Worm (Caenorhabditis elegans): ENCODE results near the gene ttr-22.
A peak's percentile ranks its signal among the peaks of the same experiment; 100 is the strongest.

Gene ttr-22

ce11 chrV:12269272-12269767 lies 28.1 kb downstream of the ttr-22 start, which contains the start of gene twk-24:
twk-24 (minus strand) TSS chrV:12269322.
- TF ChIP-seq nhr-11 (tag; optimal IDR thresholded peaks at IDR 0.05) (peak; percentile 17), tra-1 (GFP tag; IDR thresholded peaks at IDR 0.05) (no peak), hlh-30 (tag; optimal IDR thresholded peaks at IDR 0.05; ENCODE audit: insufficient read depth) (peak; percentile 6), daf-16 (GFP tag; optimal IDR thresholded peaks at IDR 0.05) (peak in 1 of 2 experiments; percentile 23), daf-16 (tag; optimal IDR thresholded peaks at IDR 0.05) (no peak)

ce11 chrV:12271495-12271894 lies 30.3 kb downstream of the ttr-22 start, which contains the start of the genes tsfm-1 and capg-2:
tsfm-1 (minus strand) TSS chrV:12271551.
capg-2 (plus strand) TSS chrV:12271873.
- TF ChIP-seq mes-2 (tag; optimal IDR thresholded peaks at IDR 0.05; ENCODE audit: poor library complexity, severe bottlenecking) (peak; percentile 29), ZK337.2 (GFP tag; IDR thresholded peaks at IDR 0.05) (no peak), pqm-1 (tag; optimal IDR thresholded peaks at IDR 0.05) (no peak), aha-1 (tag) (peak; percentile 62), ceh-20 (GFP tag; IDR thresholded peaks at IDR 0.05) (no peak), lin-15B (tag; optimal IDR thresholded peaks at IDR 0.05) (no peak), dpl-1 (GFP tag; optimal IDR thresholded peaks at IDR 0.05) (peak; percentile 73), lin-38 (GFP tag; IDR thresholded peaks at IDR 0.05) (peak; percentile 84), skn-1 (tag; optimal IDR thresholded peaks at IDR 0.05) (no peak)

DNA sequence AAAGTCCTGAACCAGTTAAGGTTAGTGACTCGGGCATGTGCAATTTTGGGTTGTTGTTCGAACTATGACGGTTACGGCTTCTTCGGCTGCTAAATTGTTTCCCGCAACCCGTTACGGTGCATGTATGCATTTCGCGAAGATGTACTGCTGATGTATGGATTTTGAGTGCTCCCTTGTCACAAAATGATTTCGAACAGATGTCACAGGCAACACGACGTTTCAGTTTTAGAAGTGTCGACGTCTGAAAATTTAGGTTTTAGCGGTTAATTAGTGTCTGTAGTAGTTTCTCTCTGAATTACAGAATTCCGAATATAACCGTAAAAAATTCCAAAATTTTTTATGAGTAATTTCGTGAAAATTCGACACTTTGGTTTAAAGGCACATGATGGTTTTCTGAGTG lies 34.5 kb downstream of the ttr-22 start:
- no peak for TF ChIP-seq daf-8 (GFP tag; IDR thresholded peaks at IDR 0.05)
- TF ChIP-seq nhr-10 (tag; optimal IDR thresholded peaks at IDR 0.05) = no peak
- no peak for TF ChIP-seq egl-27 (tag; optimal IDR thresholded peaks at IDR 0.05)
- no peak for TF ChIP-seq snpc-4 (tag; optimal IDR thresholded peaks at IDR 0.05)
- no peak for TF ChIP-seq php-3 (GFP tag; IDR thresholded peaks at IDR 0.05)
- TF ChIP-seq arid-1 (GFP tag; conservative IDR thresholded peaks at IDR 0.05) = no peak
- no peak for TF ChIP-seq aha-1 (tag)
- no peak for TF ChIP-seq hlh-30 (tag; optimal IDR thresholded peaks at IDR 0.05; ENCODE audit: insufficient read depth)
- TF ChIP-seq madf-5 (GFP tag; IDR thresholded peaks at IDR 0.05) = no peak
- TF ChIP-seq madf-9 (GFP tag; conservative IDR thresholded peaks at IDR 0.05) = no peak
- TF ChIP-seq jun-1 (tag; optimal IDR thresholded peaks at IDR 0.05) = no peak
- no peak for TF ChIP-seq daf-16 (GFP tag; optimal IDR thresholded peaks at IDR 0.05)
- TF ChIP-seq daf-16 (tag; optimal IDR thresholded peaks at IDR 0.05) = no peak
- TF ChIP-seq F26F4.8 (GFP tag; conservative IDR thresholded peaks at IDR 0.05) = no peak
- TF ChIP-seq F44E2.7 (GFP tag; IDR thresholded peaks at IDR 0.05) = no peak
- TF ChIP-seq mdl-1 (tag; optimal IDR thresholded peaks at IDR 0.05) = no peak
- TF ChIP-seq zip-2 (tag; optimal IDR thresholded peaks at IDR 0.05) = no peak
- no peak for TF ChIP-seq pqm-1 (tag; optimal IDR thresholded peaks at IDR 0.05)
- no peak for TF ChIP-seq unc-62 (GFP tag; optimal IDR thresholded peaks at IDR 0.05 in 1 of 2)
- TF ChIP-seq unc-62 (tag; optimal IDR thresholded peaks at IDR 0.05) = no peak
- TF ChIP-seq attf-4 (tag; optimal IDR thresholded peaks at IDR 0.05) = no peak

DNA sequence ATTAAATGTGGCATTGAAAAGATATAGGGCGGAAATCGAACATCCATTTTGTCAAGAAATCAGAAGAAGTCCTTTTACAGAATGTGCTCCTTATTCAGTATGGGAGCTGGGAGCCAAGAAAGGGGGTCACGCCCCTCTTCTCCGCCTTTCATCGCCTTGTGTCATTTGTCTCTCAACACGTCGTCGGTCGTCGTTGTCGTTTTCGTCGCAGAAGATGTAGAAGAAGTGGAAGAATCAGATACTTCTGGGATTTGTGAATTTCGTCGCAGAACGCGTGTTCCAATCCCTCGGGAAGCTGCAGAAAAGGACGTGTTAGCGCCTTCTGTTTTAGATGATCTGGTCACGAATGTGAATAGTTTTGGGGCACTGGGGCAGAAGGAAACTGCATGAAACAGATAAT lies 35.7 kb downstream of the ttr-22 start, which contains the start of gene bnc-1:
Gene bnc-1 (minus strand): TSS at position 101 of the 400 bp plus-strand sequence.
- TF ChIP-seq Y75B8A.6 (GFP tag; IDR thresholded peaks at IDR 0.05) = no peak
- TF ChIP-seq tra-1 (GFP tag; IDR thresholded peaks at IDR 0.05) = no peak
- no peak for TF ChIP-seq snpc-4 (tag; optimal IDR thresholded peaks at IDR 0.05)
- peak; percentile 33; the same call in 1 of the 2 replicates for TF ChIP-seq F44E2.7 (GFP tag; IDR thresholded peaks at IDR 0.05)
- TF ChIP-seq nhr-111 (GFP tag; optimal IDR thresholded peaks at IDR 0.05) = no peak

DNA sequence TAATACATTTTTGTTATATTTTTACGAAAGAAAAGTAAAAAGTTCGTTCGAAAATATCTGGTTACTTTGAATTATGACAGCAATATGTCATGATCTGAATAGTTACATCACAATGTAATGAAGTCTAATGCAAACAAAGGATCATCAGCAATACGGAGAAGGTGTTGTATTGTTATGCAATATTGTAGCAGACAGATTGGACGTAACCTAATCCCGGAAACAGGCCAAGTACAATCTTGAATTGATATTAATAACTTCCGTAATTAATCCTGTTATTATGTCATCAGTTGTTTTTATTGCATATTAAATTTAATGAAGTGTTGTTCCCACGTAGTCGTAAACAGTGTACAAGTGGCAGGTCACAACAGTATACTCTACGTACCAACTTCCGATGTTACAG lies 40.3 kb downstream of the ttr-22 start:
- no peak for TF ChIP-seq D1046.2 (GFP tag; IDR thresholded peaks at IDR 0.05)
- TF ChIP-seq aha-1 (tag) = no peak
- no peak for TF ChIP-seq egl-27 (tag; optimal IDR thresholded peaks at IDR 0.05)
- TF ChIP-seq Y48G9A.11 (GFP tag; IDR thresholded peaks at IDR 0.05) = no peak
- TF ChIP-seq duxl-1 (tag; optimal IDR thresholded peaks at IDR 0.05; ENCODE audit: poor library complexity) = no peak
- TF ChIP-seq unc-62 (GFP tag; optimal IDR thresholded peaks at IDR 0.05 in 1 of 2) = peak in 1 of 2 experiments; percentile 34
- TF ChIP-seq unc-62 (tag; optimal IDR thresholded peaks at IDR 0.05) = no peak

Data from whole organism, L4 larva.